Worm (Caenorhabditis elegans) whole organism, late embryonic: ENCODE data around the gene strd-1.

Experiments
- C38D4.7 ChIP-seq: fragments of 200-800 bp; sonication (Bioruptor generic); optimal IDR thresholded peaks from 2 replicates; lab custom pipeline; 2018; ENCODE audit warnings: mild to moderate bottlenecking, missing genetic modification characterization, moderate library complexity, missing compliant biosample characterization
- ama-1 ChIP-seq: fragments of 150-350 bp; optimal IDR thresholded peaks from 2 replicates; lab custom pipeline; 2014
- ceh-30 ChIP-seq: fragments of 150-350 bp; optimal IDR thresholded peaks from 2 replicates; lab custom pipeline; 2014; ENCODE audit warnings: missing biosample characterization, missing genetic modification characterization
- hlh-15 ChIP-seq: sonication (generic microtip); optimal IDR thresholded peaks from 2 replicates; lab custom pipeline; 2016; ENCODE audit warnings: missing genetic modification characterization, missing compliant biosample characterization
- nhr-11 ChIP-seq: fragments of 150-350 bp; optimal IDR thresholded peaks from 2 replicates; lab custom pipeline; 2014; ENCODE audit warnings: missing biosample characterization, missing genetic modification characterization
- pag-3 ChIP-seq: sonication (generic microtip); optimal IDR thresholded peaks from 2 replicates; lab custom pipeline; 2016; ENCODE audit warnings: missing compliant biosample characterization, missing genetic modification characterization, borderline replicate concordance
- pha-4 ChIP-seq: fragments of 150-350 bp; optimal IDR thresholded peaks from 2 replicates; lab custom pipeline; 2018; ENCODE audit warnings: missing biosample characterization, missing genetic modification reagents, missing genetic modification characterization
- sox-2 ChIP-seq: fragments of 200-800 bp; sonication (Bioruptor generic); IDR thresholded peaks from 2 replicates; pipeline ENCODE4 v1.3.6; 2022; ENCODE audit warnings: missing genetic modification reagents, missing genetic modification characterization, missing compliant biosample characterization
- unc-42 ChIP-seq: sonication (generic microtip); optimal IDR thresholded peaks from 2 replicates; lab custom pipeline; 2016; ENCODE audit warnings: missing genotype, missing genetic modification characterization, missing compliant biosample characterization
- zip-5 ChIP-seq: sonication (generic microtip); optimal IDR thresholded peaks from 2 replicates; lab custom pipeline; 2016; ENCODE audit warnings: missing genetic modification characterization, missing compliant biosample characterization

- TF ChIP-seq ceh-30 (tag; lab: Kevin White, UChicago): no peak
- TF ChIP-seq zip-5: no peak
- TF ChIP-seq ama-1 (lab: Kevin White, UChicago): no peak
- TF ChIP-seq pag-3 (tag; lab: Kevin White, UChicago): no peak
- TF ChIP-seq pha-4 (tag; lab: Kevin White, UChicago): no peak
- no peak for TF ChIP-seq nhr-11 (tag; lab: Kevin White, UChicago)
- no peak for TF ChIP-seq unc-42 (tag; lab: Kevin White, UChicago)
- TF ChIP-seq hlh-15 (tag; lab: Kevin White, UChicago): no peak
- no peak for TF ChIP-seq sox-2 (GFP tag; lab: Robert Waterston, UW)
- no peak for TF ChIP-seq C38D4.7
These were observed 47.9 kb downstream of the strd-1 start, which contains the start of gene dmsr-5 for ce11 chrIII:10995156-10995555.
